Worm (Caenorhabditis elegans) whole organism, young adult: ENCODE measurements around the gene tag-307.

Experiments used
- B0336.3 ChIP-seq: fragments of 200-800 bp; sonication (Bioruptor generic); IDR thresholded peaks from 2 replicates; pipeline ENCODE4 v1.3.6; 2022; ENCODE audit warnings: missing genetic modification characterization, missing compliant biosample characterization
- F33H1.4 ChIP-seq: fragments of 200-800 bp; sonication (Bioruptor generic); IDR thresholded peaks from 2 replicates; pipeline ENCODE4 v1.3.6; 2022; ENCODE audit warnings: missing genetic modification reagents, missing genetic modification characterization, missing compliant biosample characterization
- F39B2.1 ChIP-seq: fragments of 200-800 bp; sonication (Bioruptor generic); IDR thresholded peaks from 2 replicates; pipeline ENCODE4 v1.3.6; 2022; ENCODE audit warnings: missing genetic modification reagents, missing genetic modification characterization, missing compliant biosample characterization
- K12H6.12 ChIP-seq: fragments of 200-800 bp; sonication (Bioruptor generic); optimal IDR thresholded peaks from 2 replicates; lab custom pipeline; 2018; ENCODE audit warnings: mild to moderate bottlenecking, missing genetic modification characterization, missing compliant biosample characterization
- T26A5.8 ChIP-seq: sonication (generic microtip); optimal IDR thresholded peaks from 2 replicates; lab custom pipeline; 2016; ENCODE audit warnings: missing genetic modification characterization, missing compliant biosample characterization
- Y53F4B.3 ChIP-seq: fragments of 200-800 bp; sonication (Bioruptor generic); IDR thresholded peaks from 2 replicates; pipeline ENCODE4 v1.3.6; 2022; ENCODE audit warnings: missing genetic modification reagents, missing genetic modification characterization, missing compliant biosample characterization
- Y56A3A.18 ChIP-seq: fragments of 200-800 bp; sonication (Bioruptor generic); IDR thresholded peaks from 2 replicates; pipeline ENCODE4 v1.3.6; 2022; ENCODE audit warnings: missing genetic modification reagents, missing genetic modification characterization, missing compliant biosample characterization
- Y67H2A.10 ChIP-seq: fragments of 200-800 bp; sonication (Bioruptor generic); conservative IDR thresholded peaks from 2 replicates; pipeline ENCODE4 v1.3.6; 2022; ENCODE audit warnings: missing genetic modification reagents, missing genetic modification characterization, missing compliant biosample characterization
- Y95B8A.8 ChIP-seq: fragments of 200-800 bp; sonication (Bioruptor generic); IDR thresholded peaks from 2 replicates; pipeline ENCODE4 v1.3.6; 2022; ENCODE audit warnings: missing genetic modification reagents, missing genetic modification characterization, missing compliant biosample characterization
- aptf-3 ChIP-seq: fragments of 200-800 bp; sonication (Bioruptor generic); IDR thresholded peaks from 2 replicates; pipeline ENCODE4 v1.3.6; 2022; ENCODE audit warnings: missing genetic modification characterization, missing compliant biosample characterization
- bed-1 ChIP-seq: fragments of 200-800 bp; sonication (Bioruptor generic); IDR thresholded peaks from 2 replicates; pipeline ENCODE4 v1.3.6; 2022; ENCODE audit warnings: missing genetic modification reagents, missing genetic modification characterization, missing compliant biosample characterization
- ccch-3 ChIP-seq: fragments of 200-800 bp; sonication (Bioruptor generic); optimal IDR thresholded peaks from 2 replicates; lab custom pipeline; 2018; ENCODE audit warnings: mild to moderate bottlenecking, missing genetic modification characterization, missing compliant biosample characterization
- ceh-100 ChIP-seq: fragments of 200-800 bp; sonication (Bioruptor generic); IDR thresholded peaks from 2 replicates; pipeline ENCODE4 v1.3.6; 2022; ENCODE audit warnings: missing genetic modification reagents, missing genetic modification characterization, missing compliant biosample characterization
- ceh-40 ChIP-seq: fragments of 200-800 bp; sonication (Bioruptor generic); IDR thresholded peaks from 2 replicates; pipeline ENCODE4 v1.3.6; 2022; ENCODE audit warnings: missing genetic modification characterization, missing compliant biosample characterization
- ceh-79 ChIP-seq: sonication (generic microtip); optimal IDR thresholded peaks from 2 replicates; lab custom pipeline; 2017; ENCODE audit warnings: mild to moderate bottlenecking, missing genetic modification characterization, missing compliant biosample characterization
- ceh-91 ChIP-seq: fragments of 200-800 bp; sonication (Bioruptor generic); IDR thresholded peaks from 2 replicates; pipeline ENCODE4 v1.3.6; 2022; ENCODE audit warnings: missing genetic modification reagents, missing genetic modification characterization, missing compliant biosample characterization
- chd-7 ChIP-seq: sonication (generic microtip); optimal IDR thresholded peaks from 2 replicates; lab custom pipeline; 2016; ENCODE audit warnings: mild to moderate bottlenecking, missing genetic modification characterization, moderate library complexity, missing compliant biosample characterization
- die-1 ChIP-seq: sonication (generic microtip); optimal IDR thresholded peaks from 2 replicates; lab custom pipeline; 2016; ENCODE audit warnings: missing genotype, mild to moderate bottlenecking, missing genetic modification characterization, missing compliant biosample characterization
- him-1 ChIP-seq: sonication (generic microtip); optimal IDR thresholded peaks from 2 replicates; lab custom pipeline; 2016; ENCODE audit warnings: missing genotype, missing genetic modification reagents, missing genetic modification characterization, missing compliant biosample characterization
- hlh-12 ChIP-seq: sonication (generic microtip); optimal IDR thresholded peaks from 2 replicates; lab custom pipeline; 2016; ENCODE audit warnings: missing genetic modification characterization, missing compliant biosample characterization
- hmg-1.2 ChIP-seq: fragments of 200-800 bp; sonication (Bioruptor generic); IDR thresholded peaks from 2 replicates; pipeline ENCODE4 v1.3.6; 2022; ENCODE audit warnings: missing genetic modification reagents, missing genetic modification characterization, missing compliant biosample characterization
- lag-1 ChIP-seq: fragments of 200-800 bp; sonication (Bioruptor generic); IDR thresholded peaks from 2 replicates; pipeline ENCODE4 v1.3.6; 2022; ENCODE audit warnings: missing genetic modification reagents, missing genetic modification characterization, missing compliant biosample characterization
- lsl-1 ChIP-seq: fragments of 200-800 bp; sonication (Bioruptor generic); optimal IDR thresholded peaks from 2 replicates; lab custom pipeline; 2018; ENCODE audit warnings: mild to moderate bottlenecking, missing genetic modification characterization, moderate library complexity, missing compliant biosample characterization
- madf-3 ChIP-seq: fragments of 200-800 bp; sonication (Bioruptor generic); IDR thresholded peaks from 2 replicates; pipeline ENCODE4 v1.3.6; 2022; ENCODE audit warnings: missing genetic modification reagents, missing genetic modification characterization, missing compliant biosample characterization
- mel-28 ChIP-seq: sonication (generic microtip); optimal IDR thresholded peaks from 2 replicates; lab custom pipeline; 2016; ENCODE audit warnings: borderline replicate concordance, mild to moderate bottlenecking, missing genetic modification characterization, missing compliant biosample characterization
- mes-4 ChIP-seq: sonication (generic microtip); optimal IDR thresholded peaks from 2 replicates; lab custom pipeline; 2016; ENCODE audit warnings: missing genotype, missing genetic modification characterization, missing compliant biosample characterization
- mxl-1 ChIP-seq: sonication (generic microtip); optimal IDR thresholded peaks from 2 replicates; lab custom pipeline; 2016; ENCODE audit warnings: missing genetic modification characterization, missing compliant biosample characterization
- nfya-2 ChIP-seq: fragments of 200-800 bp; sonication (Bioruptor generic); IDR thresholded peaks from 2 replicates; pipeline ENCODE4 v1.3.6; 2022; ENCODE audit warnings: missing genetic modification reagents, missing genetic modification characterization, missing compliant biosample characterization
- nfyb-1 ChIP-seq: fragments of 200-800 bp; sonication (Bioruptor generic); IDR thresholded peaks from 2 replicates; pipeline ENCODE4 v1.3.6; 2022; ENCODE audit warnings: missing genetic modification reagents, missing genetic modification characterization, missing compliant biosample characterization
- nhr-27 ChIP-seq: fragments of 200-800 bp; sonication (Bioruptor generic); optimal IDR thresholded peaks from 2 replicates; lab custom pipeline; 2018; ENCODE audit warnings: mild to moderate bottlenecking, missing genetic modification characterization, moderate library complexity, missing compliant biosample characterization
- rec-8 ChIP-seq, 2 experiments: sonication (generic microtip); optimal IDR thresholded peaks; 2 replicates each; lab custom pipeline; 2016; ENCODE audit warnings: mild to moderate bottlenecking in 2 of 2, missing genetic modification characterization in 2 of 2, missing genetic modification reagents in 2 of 2, missing genotype in 2 of 2, missing biosample characterization in 1 of 2, missing compliant biosample characterization in 1 of 2, moderate library complexity in 1 of 2
- rpc-1 ChIP-seq, 2 experiments: fragments of 150-350 bp in 1 of 2; sonication (generic microtip) in 1 of 2; optimal IDR thresholded peaks; 2 replicates each; lab custom pipeline; 2014 to 2018; ENCODE audit warnings: missing biosample characterization in 1 of 2, missing genetic modification characterization in 1 of 2, missing genetic modification reagents in 1 of 2, missing genotype in 1 of 2
- sdz-38 ChIP-seq: sonication (generic microtip); optimal IDR thresholded peaks from 2 replicates; lab custom pipeline; 2016; ENCODE audit warnings: missing genotype, missing genetic modification characterization, missing compliant biosample characterization
- snpc-1.3 ChIP-seq: sonication (generic microtip); optimal IDR thresholded peaks from 2 replicates; lab custom pipeline; 2017; ENCODE audit warnings: missing genetic modification characterization, mild to moderate bottlenecking, missing compliant biosample characterization, antibody characterized with exemption, moderate library complexity, missing genotype, missing genetic modification reagents; ENCODE audit not compliant: insufficient read depth
- snpc-4 ChIP-seq, 5 experiments: fragments of 150-350 bp in 1 of 5; sonication (generic microtip) in 4 of 5; optimal IDR thresholded peaks; 2 replicates each; lab custom pipeline; 2014 to 2018; ENCODE audit warnings: missing genetic modification characterization in 5 of 5, missing biosample characterization in 3 of 5, antibody characterized with exemption in 2 of 5, mild to moderate bottlenecking in 2 of 5, missing compliant biosample characterization in 2 of 5, missing genotype in 2 of 5, moderate library complexity in 2 of 5, missing genetic modification reagents in 1 of 5
- tbx-9 ChIP-seq: sonication (generic microtip); optimal IDR thresholded peaks from 2 replicates; lab custom pipeline; 2016; ENCODE audit warnings: borderline replicate concordance, missing genetic modification characterization, inconsistent platforms, missing compliant biosample characterization
- unc-62 ChIP-seq: fragments of 150-350 bp; optimal IDR thresholded peaks from 2 replicates; lab custom pipeline; 2014; ENCODE audit warnings: missing biosample characterization, missing genetic modification reagents, missing genetic modification characterization
- zfh-2 ChIP-seq: fragments of 200-800 bp; sonication (Bioruptor generic); conservative IDR thresholded peaks from 2 replicates; pipeline ENCODE4 v1.3.6; 2022; ENCODE audit warnings: missing genetic modification reagents, missing genetic modification characterization, missing compliant biosample characterization
- zim-3 ChIP-seq: sonication (generic microtip); optimal IDR thresholded peaks from 2 replicates; lab custom pipeline; 2017; ENCODE audit warnings: mild to moderate bottlenecking, missing genetic modification characterization, moderate library complexity, missing compliant biosample characterization
- ztf-25 ChIP-seq: fragments of 200-800 bp; sonication (Bioruptor generic); IDR thresholded peaks from 2 replicates; pipeline ENCODE4 v1.3.6; 2022; ENCODE audit warnings: missing genetic modification reagents, missing genetic modification characterization, missing compliant biosample characterization
- ztf-3 ChIP-seq: fragments of 200-800 bp; sonication (Bioruptor generic); optimal IDR thresholded peaks from 2 replicates; lab custom pipeline; 2018; ENCODE audit warnings: mild to moderate bottlenecking, missing genetic modification characterization, missing compliant biosample characterization
- ztf-6 ChIP-seq: fragments of 200-800 bp; sonication (Bioruptor generic); IDR thresholded peaks from 2 replicates; pipeline ENCODE4 v1.3.6; 2022; ENCODE audit warnings: missing genetic modification reagents, missing genetic modification characterization, missing compliant biosample characterization

tag-307 gene

ce11 chrIII:7894724-7895123, 37.7 kb upstream of the tag-307 start, which contains the start of gene ZK688.4:
TSS of gene ZK688.4 (plus strand) at chrIII:7895024.
- no peak for TF ChIP-seq mxl-1
- no peak for TF ChIP-seq K12H6.12 (tag; lab: Kevin White, UChicago)
- TF ChIP-seq rec-8 (tag; optimal IDR thresholded peaks at IDR 0.05; lab: Kevin White, UChicago): no peak
- no peak for TF ChIP-seq F39B2.1 (GFP tag; lab: Robert Waterston, UW)
- TF ChIP-seq unc-62 (GFP tag; lab: Kevin White, UChicago): no peak
- no peak for TF ChIP-seq ceh-40 (GFP tag; lab: Robert Waterston, UW)
- no peak for TF ChIP-seq Y56A3A.18 (GFP tag; lab: Robert Waterston, UW)
- TF ChIP-seq Y53F4B.3 (GFP tag; lab: Robert Waterston, UW): no peak
- no peak for TF ChIP-seq zim-3 (tag; lab: Kevin White, UChicago)
- TF ChIP-seq him-1 (tag; lab: Kevin White, UChicago): no peak
- TF ChIP-seq zfh-2: no peak
- no peak for TF ChIP-seq nfyb-1
- no peak for TF ChIP-seq hlh-12 (tag; lab: Kevin White, UChicago)
- TF ChIP-seq, all 124 proteins: peak for 0

DNA sequence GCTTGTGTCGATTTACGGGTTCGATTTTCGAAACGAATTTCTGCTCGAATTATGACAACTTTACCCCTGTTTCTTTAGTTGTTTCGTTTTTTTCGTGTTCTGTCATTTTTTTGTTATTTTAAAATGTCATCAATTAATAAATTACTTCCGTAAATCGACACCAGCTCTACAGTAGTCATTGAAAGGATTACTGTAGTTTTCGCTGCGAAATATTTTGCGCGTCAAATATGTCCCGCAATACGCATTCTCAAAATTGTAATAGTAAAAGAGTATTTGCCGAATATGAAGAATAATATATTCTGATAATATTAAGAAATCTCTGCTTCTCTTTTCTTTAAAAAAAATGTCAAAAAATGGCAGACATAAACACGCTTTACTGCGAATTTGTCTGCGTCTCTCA, 36.2 kb upstream of the tag-307 start:
- TF ChIP-seq snpc-1.3 (tag; lab: Kevin White, UChicago) (no peak), ceh-91 (peak; percentile 55; the same call in 1 of the 2 replicates), nfya-2 (GFP tag; lab: Robert Waterston, UW) (no peak), mes-4 (tag; lab: Kevin White, UChicago) (no peak), nfyb-1 (no peak), chd-7 (tag; lab: Kevin White, UChicago) (no peak), rpc-1 (optimal IDR thresholded peaks at IDR 0.05; lab: Kevin White, UChicago) (no peak), rpc-1 (tag; optimal IDR thresholded peaks at IDR 0.05; lab: Kevin White, UChicago) (no peak), F33H1.4 (GFP tag; lab: Robert Waterston, UW) (0 out of 2 replicates have a peak, but pooled peaks have one; percentile 14), hmg-1.2 (GFP tag; lab: Robert Waterston, UW) (peak; percentile 43; the same call in 1 of the 2 replicates), mel-28 (no peak), lsl-1 (GFP tag; lab: Kevin White, UChicago) (peak; percentile 85), ccch-3 (GFP tag; lab: Kevin White, UChicago) (no peak)

DNA sequence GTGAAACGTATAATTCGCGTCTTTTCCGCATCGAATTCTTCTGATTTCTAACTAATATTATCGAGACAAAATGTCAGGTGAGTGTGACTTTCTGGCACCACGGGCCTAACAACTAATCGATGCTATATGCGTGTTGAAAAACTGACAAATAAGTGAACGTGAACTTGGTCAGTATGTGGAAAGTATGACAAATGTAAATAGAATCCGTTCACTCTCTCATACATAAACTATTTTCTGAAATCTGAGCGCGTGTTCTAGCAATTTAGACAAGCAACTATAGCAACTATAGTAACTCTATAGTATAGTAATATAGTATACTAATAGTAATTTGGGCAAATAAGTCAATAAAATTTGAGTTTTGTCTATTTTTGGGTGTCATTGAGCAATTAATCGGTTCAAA, 35.3 kb upstream of the tag-307 start:
- no peak for TF ChIP-seq zfh-2
- no peak for TF ChIP-seq hlh-12 (tag; lab: Kevin White, UChicago)
- no peak for TF ChIP-seq die-1 (tag; lab: Kevin White, UChicago)
- no peak for TF ChIP-seq ztf-25 (GFP tag; lab: Robert Waterston, UW)
- no peak for TF ChIP-seq madf-3 (GFP tag; lab: Robert Waterston, UW)

DNA sequence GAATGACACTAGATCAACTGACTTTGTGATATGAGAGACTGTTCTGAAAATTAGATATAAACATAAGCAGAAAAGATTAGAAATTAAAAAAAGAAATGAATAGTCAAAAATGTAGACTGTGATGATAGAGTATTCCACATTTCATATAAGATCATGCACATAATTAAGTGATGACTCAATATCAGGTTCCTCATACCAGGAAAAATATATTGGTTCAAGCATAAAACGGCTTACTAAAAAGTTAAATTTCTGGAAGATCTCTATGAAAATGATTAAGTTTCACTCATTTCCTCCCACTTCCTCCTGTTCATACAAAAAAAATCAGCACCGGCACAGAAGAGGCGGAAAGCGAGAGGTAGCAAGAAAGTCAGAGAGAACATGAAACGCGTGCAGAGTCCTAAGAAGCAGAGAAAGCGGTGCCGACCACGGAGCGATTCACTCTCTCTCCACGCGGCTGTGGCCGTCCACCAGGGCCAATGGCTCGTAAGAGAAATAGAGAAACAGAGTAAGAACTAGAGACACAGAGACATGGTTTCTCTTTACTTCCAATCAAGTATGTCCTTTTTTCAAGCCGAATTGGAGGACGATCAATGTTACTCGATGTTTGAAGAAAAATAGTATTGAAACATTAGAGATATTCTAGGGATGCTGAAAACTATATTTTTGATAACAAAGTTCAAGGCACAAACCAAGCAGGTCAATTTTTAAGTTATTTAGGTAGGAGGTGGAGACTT, 34.7 kb upstream of the tag-307 start, which contains the start of the genes ZK688.5 and fahd-1:
Gene ZK688.5 (minus strand): TSS at position 51 of the 734 bp plus-strand sequence.
Gene fahd-1 (plus strand): TSS at position 684 of the 734 bp plus-strand sequence.
- TF ChIP-seq Y95B8A.8 (GFP tag; lab: Robert Waterston, UW) (no peak), T26A5.8 (tag; lab: Kevin White, UChicago) (no peak), Y67H2A.10 (GFP tag; lab: Robert Waterston, UW) (no peak), ztf-6 (GFP tag; lab: Robert Waterston, UW) (no peak), ccch-3 (GFP tag; lab: Kevin White, UChicago) (no peak), nhr-27 (tag; lab: Kevin White, UChicago) (no peak), sdz-38 (no peak), mel-28 (no peak), tbx-9 (no peak), aptf-3 (no peak), bed-1 (GFP tag; lab: Robert Waterston, UW) (no peak), ceh-79 (tag; lab: Kevin White, UChicago) (no peak), lag-1 (GFP tag; lab: Robert Waterston, UW) (no peak), snpc-4 (GFP tag; optimal IDR thresholded peaks at IDR 0.05; lab: Kevin White, UChicago) (no peak), snpc-4 (tag; optimal IDR thresholded peaks at IDR 0.05; lab: Kevin White, UChicago) (peak in 3 of 4 experiments; percentile 2 to 48 (median 12)), ceh-100 (GFP tag; lab: Robert Waterston, UW) (no peak), B0336.3 (GFP tag; lab: Robert Waterston, UW) (0 out of 2 replicates have a peak, but pooled peaks have one; percentile 52), ztf-3 (GFP tag; lab: Kevin White, UChicago) (no peak)
